Fruit fly (Drosophila melanogaster) Kc167 (cell line): ENCODE measurements around the gene btn.

ENCODE experiments used
- Myc ChIP-seq: fragments of >200 bp; optimal IDR thresholded peaks from 2 replicates; lab custom pipeline; 2017; ENCODE audit warnings: missing external identifiers
- Sin3A ChIP-seq: fragments of >200 bp; optimal IDR thresholded peaks from 2 replicates; lab custom pipeline; 2018; ENCODE audit warnings: missing external identifiers
- h ChIP-seq: fragments of >200 bp; optimal IDR thresholded peaks from 3 replicates; lab custom pipeline; 2018; ENCODE audit warnings: missing external identifiers
- insv ChIP-seq: fragments of >200 bp; optimal IDR thresholded peaks from 3 replicates; lab custom pipeline; 2018; ENCODE audit warnings: missing external identifiers
- psq ChIP-seq: fragments of >200 bp; optimal IDR thresholded peaks from 2 replicates; lab custom pipeline; 2017; ENCODE audit warnings: missing external identifiers
- ttk ChIP-seq: sonication (Bioruptor generic); optimal IDR thresholded peaks from 2 replicates; lab custom pipeline; 2017; ENCODE audit warnings: missing external identifiers

DNA sequence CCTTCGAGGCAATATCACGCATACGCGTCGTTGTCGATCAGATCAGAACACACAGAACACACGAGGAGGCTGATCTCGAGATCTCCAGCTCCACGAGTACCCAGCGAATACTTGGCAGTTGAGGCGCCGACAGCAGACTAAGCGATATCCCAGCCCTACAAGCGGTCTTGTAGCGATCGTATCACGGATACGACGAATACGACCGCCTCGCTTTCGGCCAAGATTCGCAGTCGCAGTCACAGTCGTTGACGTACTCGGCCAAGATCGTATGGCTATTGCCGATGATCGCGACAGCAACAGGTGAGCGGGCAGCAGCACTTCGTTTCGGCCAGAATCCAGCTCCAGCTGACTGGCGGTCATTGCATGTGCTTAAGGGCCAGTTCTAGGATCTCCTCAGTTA lies 46.7 kb downstream of the btn start, which contains the start of gene CG5326:
- TF ChIP-seq psq (lab: Kevin White, UChicago) (no peak), ttk (lab: Kevin White, UChicago) (no peak), h (no peak), insv (lab: Kevin White, UChicago) (no peak), Sin3A (lab: Kevin White, UChicago) (no peak), Myc (lab: Kevin White, UChicago) (no peak)
